Worm (Caenorhabditis elegans): ENCODE measurements around the gene nhr-98.

DNA sequence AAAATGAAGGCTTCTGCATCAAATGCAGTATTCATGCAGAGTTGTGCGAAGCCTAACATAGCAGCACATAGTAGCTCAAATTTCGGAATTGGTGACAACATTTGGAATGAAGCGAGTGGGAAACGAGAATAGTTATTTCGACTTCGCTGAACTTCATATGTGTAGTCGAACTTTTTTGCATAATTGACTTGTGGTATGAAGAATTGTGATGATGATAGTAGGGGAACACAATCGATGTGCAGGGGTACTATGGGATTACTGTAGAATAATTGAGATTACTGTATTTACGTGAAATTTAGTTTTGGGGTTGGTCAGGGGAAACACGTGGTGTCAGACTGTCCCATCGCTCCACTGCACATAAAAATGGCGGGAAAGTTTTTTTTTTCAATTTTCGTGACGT is 12.7 kb upstream of the nhr-98 start, which contains the start of gene B0554.7:
- TF ChIP-seq ama-1 (optimal IDR thresholded peaks at IDR 0.05) (no peak), zag-1 (tag; optimal IDR thresholded peaks at IDR 0.05) (no peak), lin-39 (tag; optimal IDR thresholded peaks at IDR 0.05) (no peak), ztf-11 (tag; optimal IDR thresholded peaks at IDR 0.05) (no peak), nhr-12 (tag; optimal IDR thresholded peaks at IDR 0.05) (no peak), lin-13 (GFP tag; optimal IDR thresholded peaks at IDR 0.05) (no peak), snpc-4 (tag; optimal IDR thresholded peaks at IDR 0.05) (no peak), skn-1 (tag; optimal IDR thresholded peaks at IDR 0.05) (no peak), nhr-237 (tag; optimal IDR thresholded peaks at IDR 0.05) (no peak), unc-39 (tag; optimal IDR thresholded peaks at IDR 0.05) (no peak), lin-11 (tag; optimal IDR thresholded peaks at IDR 0.05) (no peak), gmeb-1 (tag; optimal IDR thresholded peaks at IDR 0.05) (no peak), nhr-10 (tag; optimal IDR thresholded peaks at IDR 0.05) (no peak)
